Fruit fly (Drosophila melanogaster) whole organism, wandering third instar larva: ENCODE results near the gene CG10140.

Experiments used
- CG32264 ChIP-seq: fragments of 200-800 bp; sonication (Bioruptor generic); optimal IDR thresholded peaks from 2 replicates; lab custom pipeline; 2016; ENCODE audit warnings: missing biosample characterization, missing genetic modification characterization
- CG9705 ChIP-seq: fragments of 200-800 bp; sonication (Bioruptor generic); optimal IDR thresholded peaks from 2 replicates; lab custom pipeline; 2018; ENCODE audit warnings: missing biosample characterization, mild to moderate bottlenecking, missing genetic modification characterization
- CrebA ChIP-seq: fragments of 200-800 bp; sonication (Bioruptor generic); optimal IDR thresholded peaks from 2 replicates; lab custom pipeline; 2016; ENCODE audit warnings: missing biosample characterization, mild to moderate bottlenecking, missing genetic modification characterization, borderline replicate concordance
- Dfd ChIP-seq: fragments of >200 bp; optimal IDR thresholded peaks from 2 replicates; lab custom pipeline; 2017; ENCODE audit warnings: missing biosample characterization, missing genetic modification characterization
- Dif ChIP-seq: fragments of 200-275, 200-300 bp; sonication (Bioruptor generic); optimal IDR thresholded peaks from 2 replicates; lab custom pipeline; 2018; ENCODE audit warnings: missing biosample characterization, missing genetic modification characterization; ENCODE audit not compliant: partially characterized antibody
- GATAd ChIP-seq: sonication (Bioruptor generic); optimal IDR thresholded peaks from 2 replicates; lab custom pipeline; 2016; ENCODE audit warnings: missing biosample characterization, missing genetic modification characterization
- HLH106 ChIP-seq: fragments of 200-800 bp; optimal IDR thresholded peaks from 3 replicates; lab custom pipeline; 2019; ENCODE audit warnings: missing biosample characterization, mild to moderate bottlenecking, missing genetic modification characterization, moderate library complexity
- Hnf4 ChIP-seq: fragments of 200-800 bp; sonication (Bioruptor generic); optimal IDR thresholded peaks from 2 replicates; lab custom pipeline; 2016; ENCODE audit warnings: missing biosample characterization, mild to moderate bottlenecking, missing genetic modification characterization
- Hr83 ChIP-seq: fragments of 200-300 bp; sonication (Bioruptor generic); optimal IDR thresholded peaks from 2 replicates; lab custom pipeline; 2016; ENCODE audit warnings: missing biosample characterization, mild to moderate bottlenecking, missing genetic modification characterization, moderate library complexity; ENCODE audit not compliant: poor library complexity, severe bottlenecking
- Jra ChIP-seq: sonication (Bioruptor generic); optimal IDR thresholded peaks from 2 replicates; lab custom pipeline; 2016; ENCODE audit warnings: missing biosample characterization, missing genetic modification characterization
- Myc ChIP-seq: fragments of >200 bp; optimal IDR thresholded peaks from 2 replicates; lab custom pipeline; 2017
- Rel ChIP-seq, 2 experiments: fragments of 200-800 bp; sonication (Bioruptor generic) in 1 of 2; optimal IDR thresholded peaks; 2 replicates in 1 of 2; 3 replicates in 1 of 2; lab custom pipeline; 2016 to 2019; ENCODE audit warnings: mild to moderate bottlenecking in 2 of 2, missing biosample characterization in 2 of 2, missing genetic modification characterization in 2 of 2, moderate library complexity in 1 of 2
- Sp1 ChIP-seq: fragments of 200-800 bp; sonication (Bioruptor generic); optimal IDR thresholded peaks from 3 replicates; lab custom pipeline; 2019; ENCODE audit warnings: missing biosample characterization, mild to moderate bottlenecking, missing genetic modification characterization, moderate library complexity
- br ChIP-seq: fragments of 200-800 bp; sonication (Bioruptor generic); optimal IDR thresholded peaks from 2 replicates; lab custom pipeline; 2016; ENCODE audit warnings: missing biosample characterization, missing genetic modification characterization
- brk ChIP-seq: fragments of 200-800 bp; sonication (Bioruptor generic); optimal IDR thresholded peaks from 2 replicates; lab custom pipeline; 2016; ENCODE audit warnings: missing biosample characterization, mild to moderate bottlenecking, missing genetic modification characterization
- dmrt93B ChIP-seq: fragments of 200-800 bp; sonication (Bioruptor generic); optimal IDR thresholded peaks from 2 replicates; lab custom pipeline; 2018; ENCODE audit warnings: missing biosample characterization, mild to moderate bottlenecking, missing genetic modification characterization
- dsf ChIP-seq: sonication (Bioruptor generic); optimal IDR thresholded peaks from 2 replicates; lab custom pipeline; 2016; ENCODE audit warnings: missing biosample characterization, missing genetic modification characterization, borderline replicate concordance
- ey ChIP-seq: fragments of 200-800 bp; sonication (Bioruptor generic); optimal IDR thresholded peaks from 2 replicates; lab custom pipeline; 2016; ENCODE audit warnings: missing biosample characterization, missing genetic modification characterization
- foxo ChIP-seq, 2 experiments: fragments of 200-800 bp; sonication (Bioruptor generic); optimal IDR thresholded peaks; 2 replicates in 1 of 2; 3 replicates in 1 of 2; lab custom pipeline; 2016 to 2017; ENCODE audit warnings: missing biosample characterization in 2 of 2, missing genetic modification characterization in 2 of 2
- fru ChIP-seq: fragments of 200-800 bp; sonication (Bioruptor generic); optimal IDR thresholded peaks from 3 replicates; lab custom pipeline; 2016; ENCODE audit warnings: missing biosample characterization, mild to moderate bottlenecking, missing genetic modification characterization
- h ChIP-seq: fragments of 200-800 bp; sonication (Bioruptor generic); optimal IDR thresholded peaks from 3 replicates; lab custom pipeline; 2016; ENCODE audit warnings: missing biosample characterization, mild to moderate bottlenecking, missing genetic modification characterization
- jim ChIP-seq: fragments of 175-275, 200-325 bp; sonication (Bioruptor generic); optimal IDR thresholded peaks from 2 replicates; lab custom pipeline; 2016; ENCODE audit warnings: missing biosample characterization, mild to moderate bottlenecking, missing genetic modification characterization
- psq ChIP-seq: fragments of 200-800 bp; sonication (Bioruptor generic); optimal IDR thresholded peaks from 3 replicates; lab custom pipeline; 2017; ENCODE audit warnings: missing biosample characterization, mild to moderate bottlenecking, missing genetic modification characterization, moderate library complexity
- rgr ChIP-seq: fragments of 200-800 bp; sonication (Bioruptor generic); optimal IDR thresholded peaks from 3 replicates; lab custom pipeline; 2016; ENCODE audit warnings: missing biosample characterization, mild to moderate bottlenecking, missing genetic modification characterization
- sage ChIP-seq: fragments of 200-800 bp; sonication (Bioruptor generic); optimal IDR thresholded peaks from 2 replicates; lab custom pipeline; 2016; ENCODE audit warnings: missing biosample characterization, mild to moderate bottlenecking, missing genetic modification characterization
- sv ChIP-seq: fragments of 200-800 bp; sonication (Bioruptor generic); optimal IDR thresholded peaks from 3 replicates; lab custom pipeline; 2016; ENCODE audit warnings: missing biosample characterization, missing genetic modification characterization
- usp ChIP-seq: fragments of >200 bp; optimal IDR thresholded peaks from 2 replicates; lab custom pipeline; 2017; ENCODE audit warnings: missing biosample characterization, missing genetic modification characterization
- woc ChIP-seq: sonication (Bioruptor generic); optimal IDR thresholded peaks from 2 replicates; lab custom pipeline; 2016; ENCODE audit warnings: missing biosample characterization, mild to moderate bottlenecking, missing genetic modification characterization

The CG10140 gene

dm6 chr3L:13480241-13480627 lies 40.0 kb upstream of the CG10140 start:
- TF ChIP-seq brk (GFP tag; lab: Kevin White, UChicago) (no peak), Rel (GFP tag; optimal IDR thresholded peaks at IDR 0.05; lab: Kevin White, UChicago) (no peak), Rel (tag; optimal IDR thresholded peaks at IDR 0.05; lab: Kevin White, UChicago) (peak; percentile 16)

- TF ChIP-seq br (GFP tag; lab: Kevin White, UChicago), result peak; percentile 15
- peak; percentile 58 for TF ChIP-seq rgr (GFP tag; lab: Kevin White, UChicago)
- peak; percentile 60 for TF ChIP-seq HLH106 (tag; lab: Kevin White, UChicago)
- peak; percentile 28 for TF ChIP-seq Sp1
- no peak for TF ChIP-seq dsf (GFP tag; lab: Kevin White, UChicago)
- TF ChIP-seq woc (GFP tag; lab: Kevin White, UChicago), result peak; percentile 46
- peak; percentile 29 for TF ChIP-seq CG9705 (GFP tag; lab: Kevin White, UChicago)
- no peak for TF ChIP-seq Hr83
- no peak for TF ChIP-seq sv (GFP tag; lab: Kevin White, UChicago)
- peak; percentile 51 for TF ChIP-seq h (GFP tag; lab: Kevin White, UChicago)
- TF ChIP-seq psq, result peak; percentile 27
- peak; percentile 25 for TF ChIP-seq brk (GFP tag; lab: Kevin White, UChicago)
- TF ChIP-seq Hnf4 (GFP tag; lab: Kevin White, UChicago), result peak; percentile 35
- peak; percentile 58 for TF ChIP-seq fru
- TF ChIP-seq foxo (GFP tag; optimal IDR thresholded peaks at IDR 0.05; lab: Kevin White, UChicago), result peak in 1 of 2 experiments; percentile 63
- TF ChIP-seq dmrt93B (GFP tag; lab: Kevin White, UChicago), result peak; percentile 15
- peak; percentile 39 for TF ChIP-seq ey (GFP tag; lab: Kevin White, UChicago)
- no peak for TF ChIP-seq jim
- TF ChIP-seq sage (GFP tag; lab: Kevin White, UChicago), result no peak
Observed at dm6 chr3L:13479609-13480240, 39.5 kb upstream of the CG10140 start.

- TF ChIP-seq sage (GFP tag; lab: Kevin White, UChicago) (no peak), CG9705 (GFP tag; lab: Kevin White, UChicago) (no peak), psq (no peak), GATAd (GFP tag; lab: Kevin White, UChicago) (no peak), CG32264 (no peak), fru (no peak), CrebA (no peak), HLH106 (tag; lab: Kevin White, UChicago) (no peak), ey (GFP tag; lab: Kevin White, UChicago) (no peak), Jra (GFP tag; lab: Kevin White, UChicago) (no peak), Hr83 (no peak), rgr (GFP tag; lab: Kevin White, UChicago) (no peak), Myc (no peak), foxo (GFP tag; optimal IDR thresholded peaks at IDR 0.05; lab: Kevin White, UChicago) (no peak), Hnf4 (GFP tag; lab: Kevin White, UChicago) (no peak), br (GFP tag; lab: Kevin White, UChicago) (no peak), Rel (GFP tag; optimal IDR thresholded peaks at IDR 0.05; lab: Kevin White, UChicago) (no peak), Rel (tag; optimal IDR thresholded peaks at IDR 0.05; lab: Kevin White, UChicago) (no peak), usp (GFP tag; lab: Kevin White, UChicago) (no peak), sv (GFP tag; lab: Kevin White, UChicago) (no peak)
Observed at dm6 chr3L:13479204-13479600, 38.9 kb upstream of the CG10140 start.

dm6 chr3L:13478339-13479203 lies 38.3 kb upstream of the CG10140 start:
- no peak for TF ChIP-seq GATAd (GFP tag; lab: Kevin White, UChicago)
- peak; percentile 23 for TF ChIP-seq HLH106 (tag; lab: Kevin White, UChicago)
- peak; percentile 32 for TF ChIP-seq ey (GFP tag; lab: Kevin White, UChicago)
- TF ChIP-seq Hnf4 (GFP tag; lab: Kevin White, UChicago), result no peak
- TF ChIP-seq rgr (GFP tag; lab: Kevin White, UChicago), result peak; percentile 10
- TF ChIP-seq foxo (GFP tag; optimal IDR thresholded peaks at IDR 0.05; lab: Kevin White, UChicago), result peak in 1 of 2 experiments; percentile 43
- no peak for TF ChIP-seq CG9705 (GFP tag; lab: Kevin White, UChicago)
- peak; percentile 34 for TF ChIP-seq fru
- TF ChIP-seq h (GFP tag; lab: Kevin White, UChicago), result peak; percentile 33
- TF ChIP-seq Dfd, result peak; percentile 32
- no peak for TF ChIP-seq Dif
- TF ChIP-seq Sp1, result no peak
